Worm (Caenorhabditis elegans): ENCODE data around the gene C03A3.1.

C03A3.1 gene

DNA sequence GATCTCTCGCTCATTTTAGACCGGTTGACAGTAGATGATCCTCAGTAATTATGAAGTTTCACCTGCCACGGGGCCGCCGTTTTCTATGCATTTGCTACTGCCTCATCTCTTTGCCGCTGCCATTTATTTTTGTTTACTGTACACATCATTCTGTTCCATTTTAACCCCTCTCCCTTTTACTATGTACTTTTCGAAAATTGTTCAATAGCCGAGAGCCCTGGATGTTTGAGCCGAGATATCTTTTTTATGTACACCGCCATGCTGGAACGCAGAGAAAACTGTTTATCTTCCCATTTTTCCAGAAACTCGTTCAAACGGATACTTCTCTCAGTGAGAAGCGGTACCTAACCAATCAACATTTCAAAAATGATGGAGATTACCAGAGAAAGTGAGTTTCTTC, 13.7 kb downstream of the C03A3.1 start, which contains the start of gene ifa-1:
Gene ifa-1 (plus strand): TSS at position 301 of the 400 bp plus-strand sequence.
- TF ChIP-seq elt-2 (tag; optimal IDR thresholded peaks at IDR 0.05) (no peak), gmeb-2 (tag; optimal IDR thresholded peaks at IDR 0.05) (no peak), ceh-30 (tag; optimal IDR thresholded peaks at IDR 0.05) (no peak), nhr-232 (tag; optimal IDR thresholded peaks at IDR 0.05) (no peak), K02D7.2 (tag; optimal IDR thresholded peaks at IDR 0.05) (no peak), ceh-31 (tag; optimal IDR thresholded peaks at IDR 0.05) (no peak), ceh-2 (tag; optimal IDR thresholded peaks at IDR 0.05) (no peak), ama-1 (optimal IDR thresholded peaks at IDR 0.05) (no peak), ref-2 (tag; optimal IDR thresholded peaks at IDR 0.05) (no peak), ceh-18 (tag; optimal IDR thresholded peaks at IDR 0.05) (no peak), tbx-7 (tag; optimal IDR thresholded peaks at IDR 0.05) (no peak), ceh-45 (GFP tag; IDR thresholded peaks at IDR 0.05) (no peak), fkh-10 (GFP tag; optimal IDR thresholded peaks at IDR 0.05) (no peak), hlh-6 (tag; optimal IDR thresholded peaks at IDR 0.05) (no peak), ztf-16 (tag; optimal IDR thresholded peaks at IDR 0.05) (no peak), dmd-4 (tag; optimal IDR thresholded peaks at IDR 0.05; ENCODE audit: borderline replicate concordance) (no peak), pros-1 (tag; optimal IDR thresholded peaks at IDR 0.05) (no peak), hlh-15 (tag; optimal IDR thresholded peaks at IDR 0.05) (no peak), lim-6 (tag; optimal IDR thresholded peaks at IDR 0.05) (no peak), che-1 (tag; optimal IDR thresholded peaks at IDR 0.05) (no peak)

DNA sequence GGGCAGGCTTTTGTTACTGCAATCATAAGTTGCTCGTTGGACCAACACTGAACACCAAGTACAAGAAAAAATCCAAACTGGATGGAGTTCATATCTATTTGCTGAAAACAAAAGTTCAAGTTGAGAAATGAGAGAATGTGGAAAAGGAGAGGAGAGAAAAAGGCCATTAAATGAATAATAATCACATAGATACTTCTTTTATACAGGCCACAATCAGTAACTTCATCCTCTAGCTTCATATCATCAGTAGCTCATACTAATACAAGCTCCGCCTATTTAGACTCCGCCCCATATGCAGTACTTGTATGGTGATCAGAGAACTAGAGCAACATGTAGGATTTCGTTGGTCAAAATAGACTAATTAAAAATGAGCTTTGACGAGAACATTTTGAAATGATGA, 22.1 kb downstream of the C03A3.1 start, which contains the start of gene F38B2.2:
Gene F38B2.2 (minus strand): TSS at position 101 of the 400 bp plus-strand sequence.
- TF ChIP-seq sox-2 (GFP tag; IDR thresholded peaks at IDR 0.05) = no peak
- TF ChIP-seq pag-3 (tag; optimal IDR thresholded peaks at IDR 0.05; ENCODE audit: borderline replicate concordance) = no peak
- TF ChIP-seq ceh-18 (tag; optimal IDR thresholded peaks at IDR 0.05) = no peak
- TF ChIP-seq pha-4 (tag; optimal IDR thresholded peaks at IDR 0.05) = no peak
- no peak for TF ChIP-seq ceh-9 (tag; optimal IDR thresholded peaks at IDR 0.05)
- no peak for TF ChIP-seq C38D4.7 (GFP tag; optimal IDR thresholded peaks at IDR 0.05)
- no peak for TF ChIP-seq dve-1 (tag; optimal IDR thresholded peaks at IDR 0.05)
- no peak for TF ChIP-seq lim-6 (tag; optimal IDR thresholded peaks at IDR 0.05)
- TF ChIP-seq zip-5 (tag; optimal IDR thresholded peaks at IDR 0.05) = no peak
- no peak for TF ChIP-seq sox-4 (tag; optimal IDR thresholded peaks at IDR 0.05)
- TF ChIP-seq ama-1 (optimal IDR thresholded peaks at IDR 0.05) = no peak

DNA sequence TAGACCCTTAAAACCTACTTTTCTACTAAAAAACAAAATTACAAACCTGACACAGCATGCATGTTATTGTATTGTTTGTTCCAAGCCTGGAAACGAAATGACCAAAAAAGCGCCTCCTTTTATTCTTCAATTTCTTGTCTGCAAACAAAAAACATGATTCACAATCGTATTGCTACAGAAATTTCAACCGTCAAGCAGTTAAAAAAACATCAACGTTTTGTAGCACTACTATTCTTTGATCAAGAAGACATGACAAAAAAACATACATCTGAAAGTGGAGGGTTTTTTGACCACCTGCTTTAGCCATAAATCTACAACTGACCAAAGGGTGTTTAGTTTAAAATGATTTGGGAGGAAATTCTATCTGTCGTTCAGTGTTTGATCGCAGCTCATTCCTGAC, 24.0 kb downstream of the C03A3.1 start, which contains the start of gene F38B2.6:
Gene F38B2.6 (minus strand): TSS at position 101 of the 400 bp plus-strand sequence.
- TF ChIP-seq ceh-31 (tag; optimal IDR thresholded peaks at IDR 0.05) (no peak), ama-1 (optimal IDR thresholded peaks at IDR 0.05) (no peak)

DNA sequence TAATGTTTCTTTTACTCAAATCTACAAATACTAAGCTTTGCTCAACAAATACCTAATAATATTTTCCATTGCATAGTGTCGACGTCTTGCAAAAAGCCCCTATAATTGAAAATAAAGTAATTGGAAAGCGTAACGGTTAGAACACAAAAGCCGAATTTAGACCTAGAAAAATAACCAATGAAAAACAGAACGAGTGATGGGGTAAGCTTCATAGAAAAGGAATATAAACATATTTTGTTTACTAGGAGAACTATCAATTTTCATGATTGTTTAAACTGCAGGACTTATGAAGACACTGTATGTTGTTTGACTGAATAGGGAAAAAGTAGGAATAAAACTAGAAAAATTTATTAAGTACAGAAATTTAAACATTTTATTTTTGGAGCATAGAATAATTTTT, 29.1 kb downstream of the C03A3.1 start, which contains the start of gene F38B2.3:
Gene F38B2.3 (minus strand): TSS at position 101 of the 400 bp plus-strand sequence.
- TF ChIP-seq ceh-9 (tag; optimal IDR thresholded peaks at IDR 0.05) (no peak), rnt-1 (tag; optimal IDR thresholded peaks at IDR 0.05) (no peak), ceh-18 (tag; optimal IDR thresholded peaks at IDR 0.05) (no peak), che-1 (tag; optimal IDR thresholded peaks at IDR 0.05) (no peak), ref-2 (tag; optimal IDR thresholded peaks at IDR 0.05) (no peak), nfya-1 (tag; optimal IDR thresholded peaks at IDR 0.05) (no peak), lim-6 (tag; optimal IDR thresholded peaks at IDR 0.05) (no peak), fkh-6 (tag; optimal IDR thresholded peaks at IDR 0.05) (no peak), ceh-30 (tag; optimal IDR thresholded peaks at IDR 0.05) (no peak), dmd-4 (tag; optimal IDR thresholded peaks at IDR 0.05; ENCODE audit: borderline replicate concordance) (no peak), fkh-10 (GFP tag; optimal IDR thresholded peaks at IDR 0.05) (no peak), pax-1 (tag; optimal IDR thresholded peaks at IDR 0.05) (no peak), pag-3 (tag; optimal IDR thresholded peaks at IDR 0.05; ENCODE audit: borderline replicate concordance) (no peak), ahr-1 (tag; optimal IDR thresholded peaks at IDR 0.05) (no peak), eyg-1 (tag; optimal IDR thresholded peaks at IDR 0.05) (no peak), pat-9 (tag; optimal IDR thresholded peaks at IDR 0.05) (no peak), tbx-7 (tag; optimal IDR thresholded peaks at IDR 0.05) (no peak)
